Fruit fly (Drosophila melanogaster) Kc167 (cell line): ENCODE results near the gene CPT2.

Source experiments
- Myc ChIP-seq: fragments of >200 bp; optimal IDR thresholded peaks from 2 replicates; lab custom pipeline; 2017; ENCODE audit warnings: missing external identifiers
- Sin3A ChIP-seq: fragments of >200 bp; optimal IDR thresholded peaks from 2 replicates; lab custom pipeline; 2018; ENCODE audit warnings: missing external identifiers
- h ChIP-seq: fragments of >200 bp; optimal IDR thresholded peaks from 3 replicates; lab custom pipeline; 2018; ENCODE audit warnings: missing external identifiers
- insv ChIP-seq: fragments of >200 bp; optimal IDR thresholded peaks from 3 replicates; lab custom pipeline; 2018; ENCODE audit warnings: missing external identifiers
- psq ChIP-seq: fragments of >200 bp; optimal IDR thresholded peaks from 2 replicates; lab custom pipeline; 2017; ENCODE audit warnings: missing external identifiers
- ttk ChIP-seq: sonication (Bioruptor generic); optimal IDR thresholded peaks from 2 replicates; lab custom pipeline; 2017; ENCODE audit warnings: missing external identifiers

CPT2 gene

DNA sequence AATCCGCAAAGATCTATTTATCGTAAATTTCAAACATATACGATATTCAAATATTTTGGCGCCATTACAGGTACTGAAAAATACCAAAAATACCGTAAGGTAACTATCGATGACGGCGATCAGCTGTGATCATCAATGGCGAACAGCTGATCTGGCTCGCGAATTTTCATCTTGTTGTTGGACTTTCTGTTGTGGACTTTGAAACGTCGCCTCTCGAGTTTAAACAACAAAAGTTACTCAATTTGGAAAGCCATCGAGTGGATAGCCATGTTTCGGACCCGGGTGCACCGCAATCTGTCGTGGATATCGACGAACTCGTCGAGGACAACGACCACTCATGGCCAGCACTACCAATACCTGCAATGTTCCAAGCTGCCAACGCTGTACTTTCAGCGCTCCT, at the start of gene CPT2:
Gene CPT2 (plus strand): TSS at position 167 of the 400 bp plus-strand sequence.
- no peak for TF ChIP-seq Sin3A (lab: Kevin White, UChicago)
- TF ChIP-seq h (lab: Kevin White, UChicago) = no peak
- TF ChIP-seq psq (lab: Kevin White, UChicago) = no peak
- no peak for TF ChIP-seq insv (lab: Kevin White, UChicago)
- no peak for TF ChIP-seq Myc (lab: Kevin White, UChicago)
- TF ChIP-seq ttk (lab: Kevin White, UChicago) = no peak

DNA sequence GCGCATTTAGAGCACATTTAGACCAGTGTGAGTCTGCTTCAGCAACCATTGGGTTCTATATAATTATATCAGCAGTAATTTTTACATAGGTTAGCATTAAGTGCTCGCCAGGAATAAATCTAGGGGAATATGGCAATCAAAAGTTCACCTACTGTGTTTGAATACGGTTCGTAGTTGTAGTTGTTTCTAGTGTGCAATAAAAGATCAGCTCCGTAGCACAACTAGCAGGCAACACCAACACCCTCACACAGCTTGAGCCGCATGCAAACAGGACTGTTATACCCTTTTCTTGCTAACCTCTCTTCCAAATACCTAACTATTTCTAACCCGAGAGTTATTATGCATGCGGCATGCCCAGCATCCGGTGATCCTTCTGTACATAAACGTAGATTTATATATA, 29.3 kb upstream of the CPT2 start, which contains the start of gene CG32846:
Gene CG32846 (minus strand): TSS at position 101 of the 400 bp plus-strand sequence.
- TF ChIP-seq ttk (lab: Kevin White, UChicago) (no peak), Myc (lab: Kevin White, UChicago) (no peak), insv (lab: Kevin White, UChicago) (no peak), Sin3A (lab: Kevin White, UChicago) (no peak), psq (lab: Kevin White, UChicago) (no peak), h (lab: Kevin White, UChicago) (no peak)

DNA sequence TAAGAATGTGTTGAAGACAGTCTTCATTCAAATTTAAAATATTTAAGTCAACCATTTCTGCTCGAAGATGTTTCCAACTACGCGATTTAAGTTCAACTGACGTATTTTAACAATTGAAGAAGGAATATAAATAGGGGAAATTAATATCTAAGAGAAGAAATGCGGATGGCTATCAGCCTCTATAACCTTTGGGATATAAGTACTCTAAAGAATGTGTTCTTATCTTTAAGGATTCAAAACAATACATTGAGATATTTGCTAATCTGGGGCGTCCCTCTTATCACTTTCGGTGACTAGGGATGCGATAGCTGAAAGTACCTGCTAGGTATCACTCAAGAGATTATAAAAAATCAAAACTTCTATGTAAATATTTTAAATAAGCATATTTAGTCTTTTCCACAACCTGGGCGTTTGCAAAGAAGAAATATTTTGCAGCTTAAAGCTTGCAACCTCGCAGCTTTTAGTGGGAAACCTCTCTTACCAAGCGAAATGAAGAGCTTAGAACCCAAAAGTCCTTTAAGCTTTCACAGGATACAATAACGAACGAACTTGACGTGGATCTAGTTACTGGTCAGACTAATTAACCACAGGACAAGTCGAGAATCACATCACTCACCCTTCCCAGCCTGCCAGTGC, 19.8 kb upstream of the CPT2 start, which contains the start of the genes CG34025 and Or63a:
Gene CG34025 (minus strand): TSS at position 101 of the 636 bp plus-strand sequence.
Gene Or63a (plus strand): TSS at position 586 of the 636 bp plus-strand sequence.
- no peak for TF ChIP-seq h (lab: Kevin White, UChicago)
- TF ChIP-seq psq (lab: Kevin White, UChicago) = no peak
- no peak for TF ChIP-seq insv (lab: Kevin White, UChicago)
- no peak for TF ChIP-seq ttk (lab: Kevin White, UChicago)
- TF ChIP-seq Sin3A (lab: Kevin White, UChicago) = no peak
- TF ChIP-seq Myc (lab: Kevin White, UChicago) = no peak

DNA sequence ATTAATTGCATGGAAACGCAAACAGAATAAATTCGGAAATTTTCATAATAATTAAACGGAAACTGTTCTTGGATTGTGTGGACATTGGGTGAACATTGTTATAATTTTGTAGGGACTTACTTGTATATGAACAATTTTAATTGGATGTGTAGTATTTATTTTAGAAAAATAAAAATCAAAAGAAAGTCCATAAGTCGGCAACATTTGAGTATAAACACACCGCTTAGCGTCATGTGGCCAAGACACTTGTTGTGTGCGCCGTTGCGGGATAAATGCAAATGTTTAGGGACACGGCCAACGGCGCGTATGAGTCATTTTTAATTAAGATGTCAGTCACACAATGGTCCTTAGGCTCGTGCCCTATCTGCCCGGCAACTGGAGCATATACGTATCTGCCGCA, 5.5 kb downstream of the CPT2 start:
- TF ChIP-seq insv (lab: Kevin White, UChicago) = no peak
- TF ChIP-seq psq (lab: Kevin White, UChicago) = no peak
- TF ChIP-seq Myc (lab: Kevin White, UChicago) = no peak
- TF ChIP-seq h (lab: Kevin White, UChicago) = no peak
- TF ChIP-seq Sin3A (lab: Kevin White, UChicago) = no peak
- TF ChIP-seq ttk (lab: Kevin White, UChicago) = no peak

DNA sequence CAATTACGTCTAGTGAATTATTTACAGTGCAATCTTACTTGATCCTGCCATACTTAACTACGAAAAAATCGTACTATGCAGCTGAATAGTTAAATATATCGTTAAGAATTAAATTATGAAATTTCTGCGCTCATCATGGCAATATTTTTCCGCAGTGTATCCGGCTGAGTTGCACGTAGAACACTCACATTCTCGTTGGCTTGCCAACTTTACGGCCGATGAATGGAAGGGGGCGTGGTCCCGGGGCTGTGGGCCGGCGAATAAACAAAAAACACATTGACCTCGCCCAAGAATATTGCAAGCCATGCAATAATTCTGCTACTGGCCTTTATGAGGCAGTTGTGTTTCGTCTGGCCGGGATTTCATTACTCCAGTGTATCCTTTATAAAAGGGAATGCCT, 6.9 kb downstream of the CPT2 start:
- TF ChIP-seq Sin3A (lab: Kevin White, UChicago) = no peak
- TF ChIP-seq Myc (lab: Kevin White, UChicago) = no peak
- TF ChIP-seq h (lab: Kevin White, UChicago) = no peak
- TF ChIP-seq insv (lab: Kevin White, UChicago) = no peak
- no peak for TF ChIP-seq psq (lab: Kevin White, UChicago)
- TF ChIP-seq ttk (lab: Kevin White, UChicago) = no peak

DNA sequence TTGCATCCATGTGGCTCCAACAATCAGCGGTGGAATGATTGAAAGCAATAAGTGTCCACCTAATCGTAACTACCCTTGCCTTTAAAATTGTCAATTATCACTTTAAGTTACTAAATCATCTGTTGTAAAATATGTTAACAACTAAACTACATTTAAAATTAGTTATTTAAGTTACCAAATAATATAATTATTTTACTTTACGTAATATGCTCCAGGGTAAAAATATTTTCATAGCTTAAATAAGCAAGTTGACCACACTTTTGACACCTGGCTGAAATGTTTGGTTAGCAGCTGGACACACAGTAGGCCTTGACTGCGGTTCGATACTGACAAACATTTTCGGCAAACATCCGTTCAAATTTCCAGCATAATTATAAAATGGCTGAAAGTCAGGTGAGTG, 14.1 kb downstream of the CPT2 start, which contains the start of gene CG2113:
Gene CG2113 (plus strand): TSS at position 301 of the 400 bp plus-strand sequence.
- TF ChIP-seq ttk (lab: Kevin White, UChicago) = no peak
- TF ChIP-seq h (lab: Kevin White, UChicago) = no peak
- no peak for TF ChIP-seq insv (lab: Kevin White, UChicago)
- no peak for TF ChIP-seq Sin3A (lab: Kevin White, UChicago)
- TF ChIP-seq Myc (lab: Kevin White, UChicago) = no peak
- TF ChIP-seq psq (lab: Kevin White, UChicago) = no peak

DNA sequence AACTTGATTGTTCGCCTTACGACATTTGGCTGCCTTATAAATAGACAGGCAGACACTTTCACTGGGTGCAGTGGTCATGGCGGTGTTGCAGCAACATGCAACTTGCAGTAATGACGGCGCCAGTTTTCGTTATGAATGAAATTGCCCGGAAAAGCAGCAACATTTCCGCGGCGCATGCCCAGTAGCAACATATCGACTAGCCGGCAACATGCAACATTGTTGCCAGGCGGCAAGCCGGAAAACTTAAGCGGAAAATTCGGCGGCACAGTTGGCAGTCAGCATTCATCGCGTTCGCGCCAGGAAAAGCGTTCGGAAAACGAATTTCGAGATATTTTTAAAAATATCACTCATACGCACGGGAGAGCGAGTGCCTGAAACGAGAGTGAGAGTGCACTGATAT, 20.6 kb downstream of the CPT2 start, which contains the start of gene FMRFaR:
Gene FMRFaR (plus strand): TSS at position 272 of the 400 bp plus-strand sequence.
- TF ChIP-seq h (lab: Kevin White, UChicago) = no peak
- no peak for TF ChIP-seq Myc (lab: Kevin White, UChicago)
- TF ChIP-seq Sin3A (lab: Kevin White, UChicago) = no peak
- no peak for TF ChIP-seq ttk (lab: Kevin White, UChicago)
- TF ChIP-seq psq (lab: Kevin White, UChicago) = no peak
- TF ChIP-seq insv (lab: Kevin White, UChicago) = no peak

DNA sequence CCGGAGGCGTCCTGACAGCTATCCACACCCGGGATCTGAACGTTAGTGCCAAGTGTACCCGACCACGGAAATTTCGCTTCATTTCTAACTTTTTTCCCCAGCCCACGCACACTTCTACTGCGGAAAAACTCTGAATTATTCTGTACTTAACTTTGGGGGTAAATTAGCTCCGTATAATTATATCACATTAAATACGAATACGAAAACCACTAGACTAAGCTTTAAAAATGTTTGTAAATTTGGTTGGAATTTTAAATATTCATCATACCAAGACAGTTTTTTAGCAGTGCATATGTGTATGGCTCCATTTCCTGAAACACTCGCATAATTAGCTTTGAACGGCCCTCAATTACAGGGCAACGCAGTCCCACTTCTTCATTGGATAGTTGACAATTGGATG, 32.7 kb downstream of the CPT2 start:
- TF ChIP-seq Myc (lab: Kevin White, UChicago) (no peak), Sin3A (lab: Kevin White, UChicago) (no peak), insv (lab: Kevin White, UChicago) (no peak), ttk (lab: Kevin White, UChicago) (no peak), psq (lab: Kevin White, UChicago) (no peak), h (lab: Kevin White, UChicago) (no peak)

DNA sequence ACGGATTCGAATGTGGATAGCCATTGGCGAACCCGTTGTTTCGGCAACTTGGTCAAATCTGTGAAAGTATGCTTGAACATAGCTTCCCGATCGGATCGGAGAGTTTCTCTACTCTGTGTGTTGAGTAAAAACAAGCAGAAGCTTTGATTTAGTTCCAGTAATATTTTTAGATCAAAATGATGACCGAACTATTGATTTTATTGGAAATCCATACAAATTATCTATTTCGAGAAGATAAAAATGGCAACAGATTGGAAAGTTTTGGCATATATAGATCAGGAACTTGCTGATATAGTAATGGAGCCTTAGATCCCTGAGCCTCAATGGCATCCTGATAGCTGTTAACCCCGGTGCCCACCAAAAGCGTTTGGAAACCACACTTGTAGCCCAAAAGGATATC, 35.1 kb downstream of the CPT2 start, which contains the start of gene CG32488:
Gene CG32488 (minus strand): TSS at position 101 of the 400 bp plus-strand sequence.
- no peak for TF ChIP-seq Sin3A (lab: Kevin White, UChicago)
- TF ChIP-seq ttk (lab: Kevin White, UChicago) = no peak
- no peak for TF ChIP-seq h (lab: Kevin White, UChicago)
- TF ChIP-seq insv (lab: Kevin White, UChicago) = no peak
- TF ChIP-seq Myc (lab: Kevin White, UChicago) = no peak
- no peak for TF ChIP-seq psq (lab: Kevin White, UChicago)

DNA sequence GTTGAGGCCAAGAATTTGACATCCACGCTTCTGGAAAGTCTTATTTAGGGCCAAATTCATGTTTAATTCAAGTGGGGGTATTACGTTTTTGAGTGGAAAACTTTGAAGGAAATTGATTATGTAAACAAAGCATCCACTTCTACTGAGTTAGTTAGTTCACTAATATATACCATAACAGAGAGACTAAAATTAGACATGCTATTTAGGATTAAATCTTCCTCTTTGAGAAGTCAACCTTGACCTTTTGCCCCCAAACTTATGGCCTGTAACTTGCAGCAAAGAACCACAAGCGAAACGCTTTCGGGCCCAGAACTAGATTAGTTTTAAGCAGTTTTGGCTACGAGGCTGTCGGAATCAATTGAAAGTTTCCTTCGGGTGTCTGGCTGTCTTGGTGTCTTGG, 36.3 kb downstream of the CPT2 start, which contains the start of gene CG32487:
Gene CG32487 (minus strand): TSS at position 101 of the 400 bp plus-strand sequence.
- no peak for TF ChIP-seq Myc (lab: Kevin White, UChicago)
- TF ChIP-seq insv (lab: Kevin White, UChicago) = no peak
- TF ChIP-seq psq (lab: Kevin White, UChicago) = no peak
- no peak for TF ChIP-seq Sin3A (lab: Kevin White, UChicago)
- TF ChIP-seq ttk (lab: Kevin White, UChicago) = no peak
- TF ChIP-seq h (lab: Kevin White, UChicago) = no peak

DNA sequence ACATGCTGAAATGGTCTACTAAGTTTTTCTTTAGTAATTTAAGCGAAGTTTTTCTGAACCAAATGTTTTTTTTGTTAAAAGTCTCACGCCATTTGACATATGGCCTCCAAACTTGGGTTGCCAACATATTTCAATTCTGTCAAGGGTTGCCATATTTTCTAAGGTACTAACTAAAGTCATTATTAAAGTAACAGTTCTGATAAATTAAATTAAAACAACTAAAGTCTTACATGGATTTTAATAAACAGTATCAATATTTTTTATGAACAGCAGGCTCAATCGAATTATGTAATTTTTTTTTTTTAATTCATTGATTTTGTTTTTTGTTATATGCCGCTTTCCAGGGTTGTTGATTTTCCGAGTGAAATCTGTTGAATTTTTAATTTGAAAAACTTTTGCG, 45.6 kb downstream of the CPT2 start, which contains the start of gene aly:
Gene aly (minus strand): TSS at position 101 of the 400 bp plus-strand sequence.
- TF ChIP-seq insv (lab: Kevin White, UChicago) (no peak), psq (lab: Kevin White, UChicago) (no peak), h (lab: Kevin White, UChicago) (no peak), Myc (lab: Kevin White, UChicago) (no peak), Sin3A (lab: Kevin White, UChicago) (no peak), ttk (lab: Kevin White, UChicago) (no peak)
